Worm (Caenorhabditis elegans) whole organism, L4/young adult: ENCODE data around the gene nhr-201.

Experiments used
- W03F9.2 ChIP-seq: fragments of 150-350 bp; optimal IDR thresholded peaks from 2 replicates; lab custom pipeline; 2014; ENCODE audit warnings: missing biosample characterization, missing genetic modification characterization
- him-1 ChIP-seq: sonication (generic microtip); optimal IDR thresholded peaks from 2 replicates; lab custom pipeline; 2016; ENCODE audit warnings: missing genotype, missing genetic modification reagents, missing genetic modification characterization, missing compliant biosample characterization

ce11 chrV:465355-465754 is 727 bp downstream of the nhr-201 start:
- TF ChIP-seq W03F9.2 (no peak), him-1 (tag; lab: Kevin White, UChicago) (no peak)
